Worm (Caenorhabditis elegans) whole organism, late embryonic: ENCODE data around the gene Y54G9A.7.

Experiments
- ama-1 ChIP-seq: fragments of 150-350 bp; optimal IDR thresholded peaks from 2 replicates; lab custom pipeline; 2014
- dve-1 ChIP-seq: sonication (generic microtip); optimal IDR thresholded peaks from 2 replicates; lab custom pipeline; 2017; ENCODE audit warnings: antibody characterized with exemption, mild to moderate bottlenecking, missing genetic modification characterization, missing compliant biosample characterization
- fkh-6 ChIP-seq: sonication (generic microtip); optimal IDR thresholded peaks from 2 replicates; lab custom pipeline; 2016; ENCODE audit warnings: missing genetic modification characterization, missing compliant biosample characterization
- nfya-1 ChIP-seq: sonication (generic microtip); optimal IDR thresholded peaks from 2 replicates; lab custom pipeline; 2017; ENCODE audit warnings: missing genetic modification characterization, mild to moderate bottlenecking, missing compliant biosample characterization, antibody characterized with exemption, moderate library complexity
- pqm-1 ChIP-seq: sonication (generic microtip); optimal IDR thresholded peaks from 2 replicates; lab custom pipeline; 2016; ENCODE audit warnings: missing genetic modification characterization, missing compliant biosample characterization
- rnt-1 ChIP-seq: sonication (generic microtip); optimal IDR thresholded peaks from 2 replicates; lab custom pipeline; 2016; ENCODE audit warnings: missing genetic modification characterization, missing compliant biosample characterization
- unc-55 ChIP-seq: sonication (generic microtip); optimal IDR thresholded peaks from 2 replicates; lab custom pipeline; 2017; ENCODE audit warnings: missing biosample characterization, missing genetic modification reagents, missing genetic modification characterization
- zip-5 ChIP-seq: sonication (generic microtip); optimal IDR thresholded peaks from 2 replicates; lab custom pipeline; 2016; ENCODE audit warnings: missing genetic modification characterization, missing compliant biosample characterization

DNA sequence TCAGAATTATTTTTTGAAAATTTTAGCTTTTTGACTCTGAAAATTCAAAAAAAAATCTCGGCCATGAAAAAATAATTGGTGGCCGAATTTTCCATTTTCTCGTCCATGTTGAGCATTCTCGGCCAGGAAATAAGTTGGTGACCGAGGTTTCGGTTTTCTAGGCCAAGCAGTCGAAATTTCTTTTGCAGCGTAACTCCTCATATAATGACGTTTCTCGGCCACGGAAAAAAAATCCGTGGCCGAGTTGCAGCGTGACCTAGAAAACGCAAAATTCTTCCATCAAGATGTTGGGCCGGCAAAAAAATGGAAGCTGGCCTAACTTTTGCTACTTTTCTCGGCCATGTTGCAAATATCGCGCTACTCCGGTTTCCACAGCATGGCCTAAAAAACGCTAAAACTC is 24.5 kb upstream of the Y54G9A.7 start:
- no peak for TF ChIP-seq zip-5 (tag; lab: Kevin White, UChicago)
- no peak for TF ChIP-seq nfya-1 (tag; lab: Kevin White, UChicago)
- TF ChIP-seq fkh-6 (tag; lab: Kevin White, UChicago): no peak
- no peak for TF ChIP-seq ama-1 (lab: Kevin White, UChicago)
- no peak for TF ChIP-seq rnt-1 (tag; lab: Kevin White, UChicago)
- TF ChIP-seq dve-1: no peak
- no peak for TF ChIP-seq unc-55
- TF ChIP-seq pqm-1 (tag; lab: Kevin White, UChicago): no peak
